Fruit fly (Drosophila melanogaster) whole organism, embryonic: ENCODE measurements around the gene CG33110.

Experiments used
- Antp ChIP-seq: fragments of 200-800 bp; sonication (Bioruptor generic); optimal IDR thresholded peaks from 3 replicates; lab custom pipeline; 2016; ENCODE audit warnings: missing biosample characterization, missing genetic modification characterization
- CG13123 ChIP-seq: fragments of 200-800 bp; sonication (Bioruptor generic); optimal IDR thresholded peaks from 2 replicates; lab custom pipeline; 2016; ENCODE audit warnings: missing biosample characterization, missing genetic modification characterization
- aop ChIP-seq: fragments of 200-800 bp; sonication (Bioruptor generic); IDR thresholded peaks from 2 replicates; pipeline ENCODE4 v1.3.6; 2022; ENCODE audit warnings: missing biosample characterization, missing genetic modification characterization
- wor ChIP-seq: fragments of 200-800 bp; sonication (Bioruptor generic); IDR thresholded peaks from 2 replicates; pipeline ENCODE4 v1.3.6; 2022; ENCODE audit warnings: missing biosample characterization, missing genetic modification characterization

DNA sequence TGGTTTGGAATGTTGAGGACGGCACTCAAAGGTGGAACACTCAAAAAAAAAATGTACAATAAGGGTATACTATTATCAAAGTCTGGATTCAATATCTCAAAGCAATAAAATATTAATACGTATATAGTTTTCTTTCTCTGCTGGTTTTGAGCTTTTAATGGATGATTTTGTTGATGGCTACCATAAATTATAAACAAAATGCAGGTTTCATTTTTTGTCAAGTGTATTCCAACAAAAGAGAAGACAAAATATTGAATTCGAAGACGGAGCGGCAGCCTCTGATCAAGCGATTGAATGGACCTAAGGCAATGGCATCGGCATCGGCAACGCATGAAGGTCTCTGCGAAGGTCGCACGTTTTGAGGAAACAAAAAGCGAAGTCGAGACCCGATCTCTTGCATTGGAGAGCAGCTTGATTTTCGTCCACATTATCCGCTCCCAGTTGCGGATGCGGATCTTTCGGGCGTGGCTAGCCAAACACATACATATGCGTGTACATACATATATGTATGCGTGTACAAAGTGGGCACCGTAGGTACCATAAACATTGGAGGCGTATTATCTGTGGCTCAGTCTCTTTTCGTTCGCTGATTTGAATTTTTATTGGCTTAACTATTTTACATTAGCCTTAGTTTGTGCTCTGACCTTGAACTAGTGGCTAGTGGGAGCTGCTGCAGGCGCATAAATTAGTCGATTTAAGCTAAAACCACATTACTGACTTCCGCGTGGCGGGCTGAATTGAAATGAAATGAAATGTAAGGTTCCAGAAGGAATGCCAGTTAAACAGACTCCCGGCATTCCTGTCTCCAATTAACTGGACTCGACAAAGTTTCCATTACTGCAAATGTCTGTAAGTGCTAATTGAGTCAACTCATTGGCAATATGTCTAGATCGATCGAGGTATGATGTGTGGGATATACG is 33.2 kb upstream of the CG33110 start:
- TF ChIP-seq wor (GFP tag; lab: Robert Waterston, UW) (no peak), Antp (GFP tag; lab: Kevin White, UChicago) (no peak), aop (GFP tag; lab: Robert Waterston, UW) (no peak), CG13123 (GFP tag; lab: Kevin White, UChicago) (no peak)
